Fruit fly (Drosophila melanogaster) whole organism, embryonic: ENCODE results near the gene CG43075.

Experiments used
- CG14860 ChIP-seq: fragments of 200-800 bp; sonication (Bioruptor generic); IDR thresholded peaks from 3 replicates; pipeline ENCODE4 v1.3.6; 2022; ENCODE audit warnings: missing biosample characterization, missing genetic modification characterization; ENCODE audit not compliant: partially characterized antibody
- CG17359 ChIP-seq: fragments of 200-800 bp; sonication (Bioruptor generic); optimal IDR thresholded peaks from 3 replicates; lab custom pipeline; 2018; ENCODE audit warnings: missing biosample characterization, mild to moderate bottlenecking, missing genetic modification characterization, moderate library complexity
- CG32532 ChIP-seq: fragments of 200-800 bp; sonication (Bioruptor generic); IDR thresholded peaks from 2 replicates; pipeline ENCODE4 v1.3.6; 2022; ENCODE audit warnings: missing biosample characterization, missing genetic modification characterization
- CG4328 ChIP-seq: fragments of 200-800 bp; sonication (Bioruptor generic); optimal IDR thresholded peaks from 3 replicates; lab custom pipeline; 2017; ENCODE audit warnings: missing biosample characterization, missing genetic modification reagents, missing genetic modification characterization
- CG6689 ChIP-seq: fragments of 200-800 bp; sonication (Bioruptor generic); IDR thresholded peaks from 2 replicates; pipeline ENCODE4 v1.3.6; 2022; ENCODE audit warnings: missing biosample characterization, missing genetic modification characterization
- E2f2 ChIP-seq: fragments of 200-800 bp; sonication (Bioruptor generic); IDR thresholded peaks from 2 replicates; pipeline ENCODE4 v1.3.6; 2022; ENCODE audit warnings: missing biosample characterization, missing genetic modification characterization
- Hr51 ChIP-seq, 2 experiments: fragments of 200-800 bp; sonication (Bioruptor generic); optimal IDR thresholded peaks; 2 replicates in 1 of 2; 3 replicates in 1 of 2; lab custom pipeline; 2016 to 2018; ENCODE audit warnings: missing biosample characterization in 2 of 2, missing genetic modification characterization in 2 of 2, mild to moderate bottlenecking in 1 of 2, moderate library complexity in 1 of 2
- Med ChIP-seq: fragments of 200-800 bp; sonication (Bioruptor generic); peaks from one replicate; lab custom pipeline; 2016; ENCODE audit warnings: missing biosample characterization, missing genetic modification characterization, mild to moderate bottlenecking, inconsistent platforms, moderate library complexity
- NfI ChIP-seq: fragments of 200-800 bp; sonication (Bioruptor generic); optimal IDR thresholded peaks from 3 replicates; lab custom pipeline; 2018; ENCODE audit warnings: missing biosample characterization, mild to moderate bottlenecking, missing genetic modification characterization, moderate library complexity
- cato ChIP-seq: fragments of 200-800 bp; sonication (Bioruptor generic); optimal IDR thresholded peaks from 2 replicates; lab custom pipeline; 2016; ENCODE audit warnings: missing biosample characterization, missing genetic modification characterization, borderline replicate concordance
- crp ChIP-seq, 2 experiments: fragments of 200-800 bp; sonication (Bioruptor generic); optimal IDR thresholded peaks; 2 replicates in 1 of 2; 3 replicates in 1 of 2; lab custom pipeline; 2017; ENCODE audit warnings: missing biosample characterization in 2 of 2, missing genetic modification characterization in 2 of 2, mild to moderate bottlenecking in 1 of 2, moderate library complexity in 1 of 2
- psq ChIP-seq: fragments of 200-800 bp; sonication (Bioruptor generic); optimal IDR thresholded peaks from 2 replicates; lab custom pipeline; 2017; ENCODE audit warnings: missing biosample characterization, missing genetic modification characterization
- sd ChIP-seq: fragments of 200-800 bp; sonication (Bioruptor generic); optimal IDR thresholded peaks from 3 replicates; lab custom pipeline; 2018; ENCODE audit warnings: missing biosample characterization, mild to moderate bottlenecking, missing genetic modification characterization, moderate library complexity
- wdn ChIP-seq: fragments of 200-800 bp; sonication (Bioruptor generic); IDR thresholded peaks from 2 replicates; pipeline ENCODE4 v1.3.6; 2022; ENCODE audit warnings: missing biosample characterization, missing genetic modification characterization

DNA sequence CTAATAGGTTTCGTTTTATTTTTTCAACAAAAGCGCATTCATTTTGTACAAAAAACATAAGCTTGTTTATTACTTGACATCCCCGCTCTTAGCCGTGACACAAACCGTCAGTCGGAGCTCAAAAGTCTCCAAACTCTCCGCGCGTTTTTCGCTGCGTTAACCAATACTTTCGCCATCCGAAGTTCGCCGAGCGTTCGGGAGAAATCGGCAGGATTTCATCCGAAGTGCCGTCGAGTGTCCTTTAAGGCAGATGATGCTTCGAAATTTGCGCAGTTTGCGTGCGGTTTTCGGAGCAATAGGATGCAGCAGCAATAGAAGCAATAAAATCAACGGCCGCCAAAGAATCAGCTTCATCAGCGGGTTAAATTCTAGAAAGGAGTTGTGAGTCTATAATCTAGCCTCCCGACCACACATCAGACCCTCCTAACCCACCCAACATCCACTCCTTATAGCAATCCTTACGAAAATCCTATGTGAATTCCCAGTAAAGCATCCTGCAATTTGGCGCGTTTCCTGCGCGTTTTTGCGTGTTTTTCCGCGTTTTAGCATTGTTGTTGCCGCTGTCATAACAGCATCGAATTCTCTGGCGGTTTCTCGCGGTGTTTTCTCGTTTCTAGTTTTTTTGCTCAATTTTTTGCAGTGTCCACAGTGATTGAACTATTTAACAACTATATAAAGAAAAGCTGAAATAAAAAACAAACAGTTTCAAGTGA is 45.6 kb downstream of the CG43075 start, which contains the start of gene CG43737:
- TF ChIP-seq CG4328 (GFP tag; lab: Kevin White, UChicago), result no peak
- TF ChIP-seq psq (GFP tag; lab: Kevin White, UChicago), result no peak
- no peak for TF ChIP-seq CG6689 (GFP tag; lab: Robert Waterston, UW)
- no peak for TF ChIP-seq wdn (GFP tag; lab: Robert Waterston, UW)
- no peak for TF ChIP-seq crp (GFP tag; optimal IDR thresholded peaks at IDR 0.05; lab: Kevin White, UChicago)
- no peak for TF ChIP-seq CG14860
- TF ChIP-seq E2f2, result 0 out of 2 replicates have a peak, but pooled peaks have one; percentile 36
- TF ChIP-seq CG17359 (tag; lab: Kevin White, UChicago), result no peak
- TF ChIP-seq CG32532 (GFP tag; lab: Robert Waterston, UW), result no peak
- no peak for TF ChIP-seq sd (tag; lab: Kevin White, UChicago)
- no peak for TF ChIP-seq NfI (GFP tag; lab: Kevin White, UChicago)
- TF ChIP-seq Hr51 (GFP tag; optimal IDR thresholded peaks at IDR 0.05; lab: Kevin White, UChicago), result no peak
- peak; percentile 63 for TF ChIP-seq Med
- TF ChIP-seq cato (GFP tag; lab: Kevin White, UChicago), result no peak
